Worm (Caenorhabditis elegans) whole organism, L4 larva: ENCODE measurements around the gene tsp-10.

Experiments
- F44E2.7 ChIP-seq: fragments of 200-800 bp; sonication (Bioruptor generic); IDR thresholded peaks from 2 replicates; pipeline ENCODE4 v2.1.2; 2022; ENCODE audit warnings: missing genetic modification characterization, missing compliant biosample characterization
- T20F7.1 ChIP-seq: fragments of 200-800 bp; sonication (Bioruptor generic); optimal IDR thresholded peaks from 2 replicates; lab custom pipeline; 2018; ENCODE audit warnings: mild to moderate bottlenecking, missing genetic modification characterization, missing compliant biosample characterization
- aha-1 ChIP-seq: fragments of 150-350 bp; peaks from one replicate; lab custom pipeline; 2014; ENCODE audit warnings: missing biosample characterization, missing genetic modification characterization
- arid-1 ChIP-seq: fragments of 200-800 bp; sonication (Bioruptor generic); conservative IDR thresholded peaks from 2 replicates; pipeline ENCODE4 v1.3.6; 2022; ENCODE audit warnings: missing genetic modification reagents, missing genetic modification characterization, missing compliant biosample characterization
- ceh-20 ChIP-seq: fragments of 200-800 bp; sonication (Bioruptor generic); IDR thresholded peaks from 2 replicates; pipeline ENCODE4 v1.3.6; 2022; ENCODE audit warnings: missing genetic modification reagents, missing genetic modification characterization, missing compliant biosample characterization
- ceh-28 ChIP-seq: fragments of 150-350 bp; optimal IDR thresholded peaks from 2 replicates; lab custom pipeline; 2014; ENCODE audit warnings: missing biosample characterization, missing genetic modification reagents, missing genetic modification characterization
- ceh-62 ChIP-seq: sonication (generic microtip); optimal IDR thresholded peaks from 2 replicates; lab custom pipeline; 2017; ENCODE audit warnings: missing biosample characterization, missing genetic modification characterization
- ctbp-1 ChIP-seq: fragments of 200-800 bp; sonication (Bioruptor generic); IDR thresholded peaks from 2 replicates; pipeline ENCODE4 v1.3.6; 2022; ENCODE audit warnings: missing genetic modification reagents, missing genetic modification characterization, missing compliant biosample characterization
- daf-19 ChIP-seq: fragments of 200-800 bp; sonication (Bioruptor generic); conservative IDR thresholded peaks from 2 replicates; pipeline ENCODE4 v1.3.6; 2022; ENCODE audit warnings: missing genetic modification characterization, missing compliant biosample characterization
- dmd-6 ChIP-seq: fragments of 200-800 bp; sonication (Bioruptor generic); IDR thresholded peaks from 2 replicates; pipeline ENCODE4 v1.3.6; 2022; ENCODE audit warnings: missing genetic modification reagents, missing genetic modification characterization, missing compliant biosample characterization
- dve-1 ChIP-seq: sonication (generic microtip); optimal IDR thresholded peaks from 2 replicates; lab custom pipeline; 2017; ENCODE audit warnings: antibody characterized with exemption, mild to moderate bottlenecking, missing genetic modification characterization, missing compliant biosample characterization; ENCODE audit not compliant: insufficient read depth
- fkh-10 ChIP-seq: fragments of 150-350 bp; optimal IDR thresholded peaks from 2 replicates; lab custom pipeline; 2014; ENCODE audit warnings: missing biosample characterization, missing genetic modification reagents, missing genetic modification characterization
- hif-1 ChIP-seq, 2 experiments: sonication (generic microtip); optimal IDR thresholded peaks; 2 replicates each; lab custom pipeline; 2016 to 2017; ENCODE audit warnings: missing compliant biosample characterization in 2 of 2, missing genetic modification characterization in 2 of 2, missing genetic modification reagents in 2 of 2, missing genotype in 2 of 2, mild to moderate bottlenecking in 1 of 2
- hlh-11 ChIP-seq: fragments of 200-800 bp; sonication (Bioruptor generic); optimal IDR thresholded peaks from 2 replicates; lab custom pipeline; 2018; ENCODE audit warnings: mild to moderate bottlenecking, missing genetic modification characterization, missing compliant biosample characterization
- hlh-30 ChIP-seq: sonication (generic microtip); optimal IDR thresholded peaks from 2 replicates; lab custom pipeline; 2017; ENCODE audit warnings: antibody characterized with exemption, mild to moderate bottlenecking, missing genetic modification characterization, missing compliant biosample characterization; ENCODE audit not compliant: insufficient read depth
- hmg-1.1 ChIP-seq: fragments of 200-800 bp; sonication (Bioruptor generic); IDR thresholded peaks from 2 replicates; pipeline ENCODE4 v1.3.6; 2022; ENCODE audit warnings: missing genetic modification reagents, missing genetic modification characterization, missing compliant biosample characterization
- lin-1 ChIP-seq: fragments of 200-800 bp; sonication (Bioruptor generic); IDR thresholded peaks from 2 replicates; pipeline ENCODE4 v1.3.6; 2022; ENCODE audit warnings: missing genetic modification reagents, missing genetic modification characterization, missing compliant biosample characterization
- lir-3 ChIP-seq: sonication (generic microtip); optimal IDR thresholded peaks from 2 replicates; lab custom pipeline; 2016; ENCODE audit warnings: mild to moderate bottlenecking, missing genetic modification characterization, missing compliant biosample characterization
- lsy-2 ChIP-seq, 2 experiments: fragments of 150-350 bp in 1 of 2; sonication (generic microtip) in 1 of 2; optimal IDR thresholded peaks; 2 replicates each; lab custom pipeline; 2014 to 2017; ENCODE audit warnings: missing biosample characterization in 2 of 2, missing genetic modification characterization in 2 of 2
- nhr-11 ChIP-seq: fragments of 150-350 bp; optimal IDR thresholded peaks from 2 replicates; lab custom pipeline; 2014; ENCODE audit warnings: missing biosample characterization, missing genetic modification characterization
- nhr-28 ChIP-seq: fragments of 150-350 bp; optimal IDR thresholded peaks from 2 replicates; lab custom pipeline; 2014; ENCODE audit warnings: missing biosample characterization, missing genetic modification characterization
- nhr-41 ChIP-seq: fragments of 200-800 bp; sonication (Bioruptor generic); IDR thresholded peaks from 2 replicates; pipeline ENCODE4 v1.3.6; 2022; ENCODE audit warnings: missing genetic modification reagents, missing genetic modification characterization, missing compliant biosample characterization
- nhr-48 ChIP-seq: sonication (generic microtip); optimal IDR thresholded peaks from 2 replicates; lab custom pipeline; 2016; ENCODE audit warnings: mild to moderate bottlenecking, missing genetic modification characterization, missing compliant biosample characterization
- pha-4 ChIP-seq, 2 experiments: fragments of 150-350 bp in 1 of 2; fragments of 200-800 bp in 1 of 2; sonication (Bioruptor generic) in 1 of 2; IDR thresholded peaks in 1 of 2; optimal IDR thresholded peaks in 1 of 2; 2 replicates each; pipeline versions ENCODE4 v1.3.6 to Lab custom; 2014 to 2022; ENCODE audit warnings: missing genetic modification characterization in 2 of 2, missing genetic modification reagents in 2 of 2, missing biosample characterization in 1 of 2, missing compliant biosample characterization in 1 of 2
- php-3 ChIP-seq: fragments of 200-800 bp; sonication (Bioruptor generic); IDR thresholded peaks from 2 replicates; pipeline ENCODE4 v1.3.6; 2022; ENCODE audit warnings: missing genetic modification reagents, missing genetic modification characterization, missing compliant biosample characterization
- pqm-1 ChIP-seq: sonication (generic microtip); optimal IDR thresholded peaks from 2 replicates; lab custom pipeline; 2017; ENCODE audit warnings: missing biosample characterization, missing genetic modification characterization
- saeg-2 ChIP-seq: fragments of 200-800 bp; sonication (Bioruptor generic); IDR thresholded peaks from 2 replicates; pipeline ENCODE4 v1.3.6; 2022; ENCODE audit warnings: missing genetic modification reagents, missing genetic modification characterization, missing compliant biosample characterization
- set-16 ChIP-seq: fragments of 200-800 bp; sonication (Bioruptor generic); IDR thresholded peaks from 2 replicates; pipeline ENCODE4 v1.3.6; 2022; ENCODE audit warnings: missing genetic modification reagents, missing genetic modification characterization, missing compliant biosample characterization
- tag-97 ChIP-seq: fragments of 200-800 bp; sonication (Bioruptor generic); IDR thresholded peaks from 2 replicates; pipeline ENCODE4 v1.3.6; 2022; ENCODE audit warnings: missing genetic modification characterization, missing compliant biosample characterization
- unc-39 ChIP-seq: sonication (generic microtip); optimal IDR thresholded peaks from 2 replicates; lab custom pipeline; 2017; ENCODE audit warnings: missing biosample characterization, missing genetic modification characterization
- unc-62 ChIP-seq, 3 experiments: fragments of 150-350 bp in 1 of 3; sonication (generic microtip); optimal IDR thresholded peaks in 2 of 3; peaks in 1 of 3; 1 replicate in 1 of 3; 2 replicates in 2 of 3; lab custom pipeline; 2014 to 2017; ENCODE audit warnings: missing biosample characterization in 3 of 3, missing genetic modification characterization in 3 of 3, missing genetic modification reagents in 3 of 3, missing genotype in 1 of 3
- vab-7 ChIP-seq: fragments of 200-800 bp; sonication (Bioruptor generic); IDR thresholded peaks from 2 replicates; pipeline ENCODE4 v1.3.6; 2022; ENCODE audit warnings: missing genetic modification reagents, missing genetic modification characterization, missing compliant biosample characterization
- zfp-2 ChIP-seq: sonication (generic microtip); optimal IDR thresholded peaks from 2 replicates; lab custom pipeline; 2016; ENCODE audit warnings: mild to moderate bottlenecking, missing genetic modification characterization, missing compliant biosample characterization
- ztf-7 ChIP-seq: fragments of 150-350 bp; optimal IDR thresholded peaks from 2 replicates; lab custom pipeline; 2014; ENCODE audit warnings: missing biosample characterization, missing genetic modification characterization

Gene tsp-10

ce11 chrII:6683663-6684285, 34.6 kb upstream of the tsp-10 start, which contains the start of gene gyf-1 (continued):
- TF ChIP-seq vab-7 (GFP tag; lab: Robert Waterston, UW) (peak; percentile 34; the same call in 1 of the 2 replicates), hlh-30 (tag; lab: Kevin White, UChicago) (peak; percentile 71), lin-1 (no peak), ctbp-1 (GFP tag; lab: Robert Waterston, UW) (0 out of 2 replicates have a peak, but pooled peaks have one; percentile 34), hmg-1.1 (peak; percentile 56; the same call in 1 of the 2 replicates)

- TF ChIP-seq nhr-41: no peak
- peak; percentile 65 for TF ChIP-seq aha-1
- peak; percentile 67; the same call in 1 of the 2 replicates for TF ChIP-seq set-16
- TF ChIP-seq, all 104 proteins: peak for 2
These were observed 32.4 kb upstream of the tsp-10 start for ce11 chrII:6685964-6686363.

- peak in 1 of 2 experiments; percentile 0 for TF ChIP-seq lsy-2 (tag; optimal IDR thresholded peaks at IDR 0.05; lab: Kevin White, UChicago)
- no peak for TF ChIP-seq ztf-7
- TF ChIP-seq zfp-2: no peak
- peak; percentile 37 for TF ChIP-seq aha-1
- peak; percentile 51 for TF ChIP-seq hlh-30 (tag; lab: Kevin White, UChicago)
These were observed 29.3 kb upstream of the tsp-10 start for ce11 chrII:6689088-6689487.

ce11 chrII:6695388-6695787, 23.0 kb upstream of the tsp-10 start, which contains the start of gene C18H9.5:
Gene C18H9.5 (minus strand): TSS chrII:6695566.
- TF ChIP-seq dmd-6: 0 out of 2 replicates have a peak, but pooled peaks have one; percentile 8
- TF ChIP-seq unc-62 (GFP tag; optimal IDR thresholded peaks at IDR 0.05 in 1 of 2; lab: Kevin White, UChicago): peak in 1 of 2 experiments; percentile 6
- no peak for TF ChIP-seq unc-62 (tag; optimal IDR thresholded peaks at IDR 0.05; lab: Kevin White, UChicago)
- peak; percentile 52 for TF ChIP-seq hlh-30 (tag; lab: Kevin White, UChicago)
- no peak for TF ChIP-seq lir-3

ce11 chrII:6698784-6699183, 19.6 kb upstream of the tsp-10 start, which contains the start of gene C18H9.1:
Gene C18H9.1 (plus strand): TSS chrII:6699084.
- TF ChIP-seq dmd-6 (no peak), unc-62 (GFP tag; optimal IDR thresholded peaks at IDR 0.05 in 1 of 2; lab: Kevin White, UChicago) (no peak), unc-62 (tag; optimal IDR thresholded peaks at IDR 0.05; lab: Kevin White, UChicago) (no peak), hif-1 (tag; optimal IDR thresholded peaks at IDR 0.05; lab: Kevin White, UChicago) (no peak), fkh-10 (GFP tag; lab: Kevin White, UChicago) (no peak), nhr-28 (no peak), ceh-62 (tag; lab: Kevin White, UChicago) (no peak)

ce11 chrII:6701497-6701896, 16.9 kb upstream of the tsp-10 start, which contains the start of gene C18H9.6:
Gene C18H9.6 (minus strand): TSS chrII:6701625.
- TF ChIP-seq F44E2.7 (GFP tag; lab: Robert Waterston, UW) (no peak), arid-1 (GFP tag; lab: Robert Waterston, UW) (no peak), ceh-28 (tag; lab: Kevin White, UChicago) (no peak), pqm-1 (tag; lab: Kevin White, UChicago) (peak; percentile 73), tag-97 (GFP tag; lab: Robert Waterston, UW) (no peak), daf-19 (GFP tag; lab: Robert Waterston, UW) (no peak), dve-1 (tag; lab: Kevin White, UChicago) (peak; percentile 80), ctbp-1 (GFP tag; lab: Robert Waterston, UW) (no peak), nhr-11 (tag; lab: Kevin White, UChicago) (no peak), saeg-2 (no peak), php-3 (GFP tag; lab: Robert Waterston, UW) (peak; percentile 79), pha-4 (GFP tag; IDR thresholded peaks at IDR 0.05; lab: Robert Waterston, UW) (no peak), pha-4 (tag; optimal IDR thresholded peaks at IDR 0.05; lab: Kevin White, UChicago) (no peak), dmd-6 (peak; percentile 91), unc-39 (tag; lab: Kevin White, UChicago) (no peak), lin-1 (peak; percentile 77), ceh-20 (GFP tag; lab: Robert Waterston, UW) (no peak), nhr-48 (tag; lab: Kevin White, UChicago) (peak; percentile 57), hlh-11 (tag; lab: Kevin White, UChicago) (peak; percentile 58), T20F7.1 (GFP tag; lab: Kevin White, UChicago) (peak; percentile 1), nhr-28 (peak; percentile 83)
